Fruit fly (Drosophila melanogaster): Measurements from ENCODE around the gene Sfp35C.

- TF ChIP-seq psq (optimal IDR thresholded peaks at IDR 0.05) (no peak), h (optimal IDR thresholded peaks at IDR 0.05) (no peak), Myc (optimal IDR thresholded peaks at IDR 0.05) (no peak)
Observed at dm6 chr2L:15214922-15215321, 13.0 kb upstream of the Sfp35C start, which contains the start of gene CG43230.
